Fruit fly (Drosophila melanogaster): Measurements from ENCODE around the gene yata.

- TF ChIP-seq CG9215 (GFP tag; IDR thresholded peaks at IDR 0.05), result no peak
- no peak for TF ChIP-seq fru (optimal IDR thresholded peaks at IDR 0.05)
- no peak for TF ChIP-seq tx (GFP tag; optimal IDR thresholded peaks at IDR 0.05)
- TF ChIP-seq Hmx (GFP tag; optimal IDR thresholded peaks at IDR 0.05), result no peak
- TF ChIP-seq CG8478 (optimal IDR thresholded peaks at IDR 0.05), result no peak
- no peak for TF ChIP-seq lab (GFP tag; optimal IDR thresholded peaks at IDR 0.05)
- no peak for TF ChIP-seq Sox100B (GFP tag; optimal IDR thresholded peaks at IDR 0.05)
- no peak for TF ChIP-seq ara (GFP tag; IDR thresholded peaks at IDR 0.05)
Measured at dm6 chr3R:29718363-29718762, 30.7 kb upstream of the yata start, which contains the start of gene CG15506.

Measured in whole organism, embryonic.